Fruit fly (Drosophila melanogaster) whole organism, embryonic: ENCODE results near the gene CG31468.

Experiments used
- CG12942 ChIP-seq: fragments of 200-800 bp; sonication (Bioruptor generic); optimal IDR thresholded peaks from 3 replicates; lab custom pipeline; 2016; ENCODE audit warnings: missing biosample characterization, missing genetic modification characterization
- CG14014 ChIP-seq: fragments of 200-800 bp; sonication (Bioruptor generic); IDR thresholded peaks from 2 replicates; pipeline ENCODE4 v1.3.6; 2022; ENCODE audit warnings: missing biosample characterization, missing genetic modification characterization
- CG15073 ChIP-seq: fragments of 200-800 bp; sonication (Bioruptor generic); optimal IDR thresholded peaks from 2 replicates; lab custom pipeline; 2016; ENCODE audit warnings: missing biosample characterization, missing genetic modification characterization
- CG1647 ChIP-seq: fragments of 200-800 bp; sonication (Bioruptor generic); optimal IDR thresholded peaks from 3 replicates; lab custom pipeline; 2016; ENCODE audit warnings: missing biosample characterization, missing genetic modification characterization
- CG16779 ChIP-seq: fragments of 200-800 bp; sonication (Bioruptor generic); IDR thresholded peaks from 2 replicates; pipeline ENCODE4 v1.3.6; 2022; ENCODE audit warnings: missing biosample characterization, missing genetic modification characterization
- CG16813 ChIP-seq: fragments of 200-800 bp; sonication (Bioruptor generic); IDR thresholded peaks from 3 replicates; pipeline ENCODE4 v1.3.6; 2022; ENCODE audit warnings: missing biosample characterization, missing genetic modification characterization; ENCODE audit not compliant: partially characterized antibody
- CG1792 ChIP-seq: fragments of 200-800 bp; sonication (Bioruptor generic); optimal IDR thresholded peaks from 2 replicates; lab custom pipeline; 2016; ENCODE audit warnings: missing biosample characterization, missing genetic modification characterization
- CG30403 ChIP-seq: fragments of 200-800 bp; sonication (Bioruptor generic); optimal IDR thresholded peaks from 3 replicates; lab custom pipeline; 2016; ENCODE audit warnings: missing biosample characterization, missing genetic modification characterization
- CG31224 ChIP-seq: fragments of 200-800 bp; sonication (Bioruptor generic); IDR thresholded peaks from 2 replicates; pipeline ENCODE4 v1.3.6; 2022; ENCODE audit warnings: missing biosample characterization, missing genetic modification characterization
- CG4328 ChIP-seq: fragments of 200-800 bp; sonication (Bioruptor generic); optimal IDR thresholded peaks from 3 replicates; lab custom pipeline; 2017; ENCODE audit warnings: missing biosample characterization, missing genetic modification reagents, missing genetic modification characterization
- CG4424 ChIP-seq: fragments of 200-800 bp; sonication (Bioruptor generic); optimal IDR thresholded peaks from 3 replicates; lab custom pipeline; 2016; ENCODE audit warnings: missing biosample characterization, missing genetic modification characterization
- CG4707 ChIP-seq: fragments of 200-800 bp; sonication (Bioruptor generic); optimal IDR thresholded peaks from 2 replicates; lab custom pipeline; 2018; ENCODE audit warnings: missing biosample characterization, mild to moderate bottlenecking, missing genetic modification characterization, moderate library complexity
- CG7556 ChIP-seq: fragments of 200-800 bp; sonication (Bioruptor generic); optimal IDR thresholded peaks from 2 replicates; lab custom pipeline; 2017; ENCODE audit warnings: missing biosample characterization, mild to moderate bottlenecking, missing genetic modification characterization
- CG8290 ChIP-seq, 3 experiments: fragments of 200-800 bp; sonication (Bioruptor generic); optimal IDR thresholded peaks; 2 replicates each; lab custom pipeline; 2016 to 2019; ENCODE audit warnings: missing biosample characterization in 3 of 3, missing genetic modification characterization in 3 of 3, mild to moderate bottlenecking in 2 of 3, moderate library complexity in 1 of 3
- CG9609 ChIP-seq: fragments of 200-800 bp; sonication (Bioruptor generic); optimal IDR thresholded peaks from 3 replicates; lab custom pipeline; 2016; ENCODE audit warnings: missing biosample characterization, missing genetic modification characterization
- CG9932 ChIP-seq: fragments of 200-800 bp; sonication (Bioruptor generic); IDR thresholded peaks from 2 replicates; pipeline ENCODE4 v1.3.6; 2022; ENCODE audit warnings: missing biosample characterization, missing genetic modification characterization
- CkIIα-i1 ChIP-seq: fragments of 200-800 bp; sonication (Bioruptor generic); IDR thresholded peaks from 2 replicates; pipeline ENCODE4 v1.3.6; 2022; ENCODE audit warnings: missing biosample characterization, missing genetic modification characterization
- D ChIP-seq, 2 experiments: fragments of 200-800 bp in 1 of 2; fragments of >200 bp in 1 of 2; sonication (Bioruptor generic) in 1 of 2; optimal IDR thresholded peaks; 2 replicates in 1 of 2; 3 replicates in 1 of 2; lab custom pipeline; 2017; ENCODE audit warnings: mild to moderate bottlenecking in 1 of 2, missing biosample characterization in 1 of 2, missing genetic modification characterization in 1 of 2, missing genetic modification reagents in 1 of 2
- Deaf1 ChIP-seq: fragments of 200-800 bp; optimal IDR thresholded peaks from 3 replicates; lab custom pipeline; 2019; ENCODE audit warnings: missing biosample characterization, mild to moderate bottlenecking, missing genetic modification characterization, moderate library complexity
- Dfd ChIP-seq, 2 experiments: fragments of >200 bp; optimal IDR thresholded peaks; 2 replicates each; lab custom pipeline; 2017; ENCODE audit warnings: missing biosample characterization in 2 of 2, missing genetic modification characterization in 2 of 2
- Dip2 ChIP-seq: fragments of 200-800 bp; sonication (Bioruptor generic); IDR thresholded peaks from 2 replicates; pipeline ENCODE4 v1.3.6; 2022; ENCODE audit warnings: missing biosample characterization, missing genetic modification characterization
- Dll ChIP-seq: fragments of 200-800 bp; sonication (Bioruptor generic); IDR thresholded peaks from 4 replicates; pipeline ENCODE4 v1.3.6; 2022; ENCODE audit warnings: missing biosample characterization, missing genetic modification characterization; ENCODE audit not compliant: partially characterized antibody
- Ets97D ChIP-seq: fragments of 200-800 bp; sonication (Bioruptor generic); optimal IDR thresholded peaks from 3 replicates; lab custom pipeline; 2016; ENCODE audit warnings: missing biosample characterization, missing genetic modification characterization
- Gsc ChIP-seq: fragments of 200-800 bp; sonication (Bioruptor generic); IDR thresholded peaks from 2 replicates; pipeline ENCODE4 v1.3.6; 2022; ENCODE audit warnings: missing biosample characterization, missing genetic modification characterization
- HmgD ChIP-seq: fragments of 200-800 bp; sonication (Bioruptor generic); optimal IDR thresholded peaks from 3 replicates; lab custom pipeline; 2016; ENCODE audit warnings: missing biosample characterization, missing genetic modification characterization
- Hsf ChIP-seq: fragments of 200-800 bp; sonication (Bioruptor generic); optimal IDR thresholded peaks from 3 replicates; lab custom pipeline; 2016; ENCODE audit warnings: missing biosample characterization, missing genetic modification characterization
- MBD-R2 ChIP-seq: fragments of 200-800 bp; sonication (Bioruptor generic); IDR thresholded peaks from 2 replicates; pipeline ENCODE4 v1.3.6; 2022; ENCODE audit warnings: missing biosample characterization, missing genetic modification characterization
- Mad ChIP-seq: fragments of 200-800 bp; sonication (Bioruptor generic); optimal IDR thresholded peaks from 2 replicates; lab custom pipeline; 2016; ENCODE audit warnings: missing biosample characterization, missing genetic modification characterization
- Med ChIP-seq: fragments of 200-800 bp; sonication (Bioruptor generic); peaks from one replicate; lab custom pipeline; 2016; ENCODE audit warnings: missing biosample characterization, missing genetic modification characterization, mild to moderate bottlenecking, inconsistent platforms, moderate library complexity
- Mes4 ChIP-seq: fragments of 200-800 bp; sonication (Bioruptor generic); optimal IDR thresholded peaks from 2 replicates; lab custom pipeline; 2016; ENCODE audit warnings: missing biosample characterization, missing genetic modification characterization
- Myb ChIP-seq: fragments of 200-800 bp; sonication (Bioruptor generic); optimal IDR thresholded peaks from 2 replicates; lab custom pipeline; 2016; ENCODE audit warnings: missing biosample characterization, missing genetic modification characterization
- Neu2 ChIP-seq: fragments of 200-800 bp; sonication (Bioruptor generic); optimal IDR thresholded peaks from 3 replicates; lab custom pipeline; 2016; ENCODE audit warnings: missing biosample characterization, missing genetic modification characterization, borderline replicate concordance
- Rfx ChIP-seq: fragments of 200-800 bp; sonication (Bioruptor generic); IDR thresholded peaks from 2 replicates; pipeline ENCODE4 v1.3.6; 2022; ENCODE audit warnings: missing biosample characterization, missing genetic modification characterization
- Side ChIP-seq: fragments of 200-800 bp; sonication (Bioruptor generic); optimal IDR thresholded peaks from 2 replicates; lab custom pipeline; 2016; ENCODE audit warnings: missing biosample characterization, missing genetic modification characterization
- Six4 ChIP-seq: fragments of 200-800 bp; sonication (Bioruptor generic); optimal IDR thresholded peaks from 2 replicates; lab custom pipeline; 2016; ENCODE audit warnings: missing biosample characterization, missing genetic modification characterization
- TFAM ChIP-seq: fragments of 200-800 bp; sonication (Bioruptor generic); optimal IDR thresholded peaks from 2 replicates; lab custom pipeline; 2017; ENCODE audit warnings: missing biosample characterization, missing genetic modification characterization, inconsistent platforms
- crp ChIP-seq, 2 experiments: fragments of 200-800 bp; sonication (Bioruptor generic); optimal IDR thresholded peaks; 2 replicates in 1 of 2; 3 replicates in 1 of 2; lab custom pipeline; 2017; ENCODE audit warnings: missing biosample characterization in 2 of 2, missing genetic modification characterization in 2 of 2, mild to moderate bottlenecking in 1 of 2, moderate library complexity in 1 of 2
- cwo ChIP-seq: fragments of 200-800 bp; sonication (Bioruptor generic); optimal IDR thresholded peaks from 3 replicates; lab custom pipeline; 2017; ENCODE audit warnings: missing biosample characterization, missing genetic modification characterization, mild to moderate bottlenecking, moderate library complexity, missing genetic modification reagents
- danr ChIP-seq: fragments of 200-800 bp; sonication (Bioruptor generic); IDR thresholded peaks from 2 replicates; pipeline ENCODE4 v1.3.6; 2022; ENCODE audit warnings: missing biosample characterization, missing genetic modification characterization
- eyg ChIP-seq: fragments of 200-800 bp; sonication (Bioruptor generic); optimal IDR thresholded peaks from 3 replicates; lab custom pipeline; 2016; ENCODE audit warnings: missing biosample characterization, missing genetic modification characterization
- ham ChIP-seq: fragments of 200-800 bp; sonication (Bioruptor generic); IDR thresholded peaks from 2 replicates; pipeline ENCODE4 v1.3.6; 2022; ENCODE audit warnings: missing biosample characterization, missing genetic modification characterization
- klu ChIP-seq: fragments of 200-800 bp; sonication (Bioruptor generic); IDR thresholded peaks from 2 replicates; pipeline ENCODE4 v1.3.6; 2022; ENCODE audit warnings: missing biosample characterization, missing genetic modification characterization
- lmd ChIP-seq: fragments of 200-800 bp; sonication (Bioruptor generic); IDR thresholded peaks from 2 replicates; pipeline ENCODE4 v1.3.6; 2022; ENCODE audit warnings: missing biosample characterization, missing genetic modification characterization
- luna ChIP-seq: fragments of 200-800 bp; sonication (Bioruptor generic); optimal IDR thresholded peaks from 2 replicates; lab custom pipeline; 2016; ENCODE audit warnings: missing biosample characterization, missing genetic modification characterization
- pnt ChIP-seq: fragments of 200-800 bp; sonication (Bioruptor generic); optimal IDR thresholded peaks from 3 replicates; lab custom pipeline; 2016; ENCODE audit warnings: missing biosample characterization, missing genetic modification characterization
- pzg ChIP-seq: fragments of 200-800 bp; sonication (Bioruptor generic); optimal IDR thresholded peaks from 3 replicates; lab custom pipeline; 2018; ENCODE audit warnings: missing biosample characterization, mild to moderate bottlenecking, missing genetic modification characterization, moderate library complexity
- schlank ChIP-seq: fragments of 200-800 bp; sonication (Bioruptor generic); optimal IDR thresholded peaks from 2 replicates; lab custom pipeline; 2018; ENCODE audit warnings: missing biosample characterization, mild to moderate bottlenecking, missing genetic modification characterization
- sisA ChIP-seq: fragments of 200-800 bp; sonication (Bioruptor generic); IDR thresholded peaks from 2 replicates; pipeline ENCODE4 v1.3.6; 2022; ENCODE audit warnings: missing biosample characterization, missing genetic modification characterization
- sr ChIP-seq: fragments of 200-800 bp; sonication (Bioruptor generic); IDR thresholded peaks from 3 replicates; pipeline ENCODE4 v1.3.6; 2022; ENCODE audit warnings: missing biosample characterization, missing genetic modification characterization
- tx ChIP-seq: fragments of 200-800 bp; sonication (Bioruptor generic); optimal IDR thresholded peaks from 2 replicates; lab custom pipeline; 2016; ENCODE audit warnings: missing biosample characterization, missing genetic modification characterization
- yki ChIP-seq: fragments of >200 bp; optimal IDR thresholded peaks from 3 replicates; lab custom pipeline; 2018

Gene CG31468

DNA sequence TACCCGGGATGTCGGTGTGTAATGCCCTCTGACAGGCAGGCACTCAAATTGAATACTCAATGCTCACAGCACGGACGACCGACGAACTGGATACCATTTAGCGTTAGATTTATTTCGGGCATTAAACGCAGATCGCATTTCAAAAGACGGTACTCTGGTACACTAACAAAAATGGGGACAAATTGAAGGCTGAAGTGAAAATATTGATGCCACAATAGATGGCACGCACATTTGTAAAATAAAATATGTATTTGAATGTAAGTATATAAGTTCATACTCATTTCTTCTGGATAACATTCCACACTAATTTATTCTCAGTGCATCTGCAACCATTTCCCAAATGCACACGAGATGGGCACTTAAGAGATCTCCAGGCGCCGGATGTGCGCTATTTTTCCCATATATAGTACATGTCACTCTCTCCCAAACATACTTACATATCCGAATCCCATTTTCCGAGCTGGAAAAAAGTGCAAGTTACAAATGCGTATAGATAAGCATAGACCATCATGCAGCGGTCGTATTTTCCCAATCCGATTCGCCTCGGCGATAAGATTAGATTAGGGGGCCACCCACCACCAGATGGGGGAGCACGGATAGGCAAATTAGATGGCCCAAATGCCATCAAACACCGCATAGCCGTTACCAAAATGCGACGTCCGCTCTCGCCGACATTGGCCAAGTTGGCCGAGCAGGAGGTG is 9.5 kb upstream of the CG31468 start, which contains the start of gene CG10301 (continued):
- no peak for TF ChIP-seq Deaf1 (tag; lab: Kevin White, UChicago)
- TF ChIP-seq yki = no peak
- no peak for TF ChIP-seq danr (GFP tag; lab: Robert Waterston, UW)
- no peak for TF ChIP-seq Dfd (GFP tag; optimal IDR thresholded peaks at IDR 0.05; lab: Kevin White, UChicago)
- peak; percentile 25; the same call in 1 of the 2 replicates for TF ChIP-seq Gsc (GFP tag; lab: Robert Waterston, UW)
- peak; percentile 6 for TF ChIP-seq CG9609 (GFP tag; lab: Kevin White, UChicago)
- no peak for TF ChIP-seq CkIIα-i1 (GFP tag; lab: Robert Waterston, UW)
- TF ChIP-seq CG12942 = peak; percentile 39
- TF ChIP-seq CG1792 (GFP tag; lab: Kevin White, UChicago) = no peak
- TF ChIP-seq CG15073 = no peak
- TF ChIP-seq sr (GFP tag; lab: Robert Waterston, UW) = no peak
- no peak for TF ChIP-seq Rfx (GFP tag; lab: Robert Waterston, UW)
- TF ChIP-seq CG9932 (GFP tag; lab: Robert Waterston, UW) = no peak
- no peak for TF ChIP-seq Myb (GFP tag; lab: Kevin White, UChicago)
- TF ChIP-seq CG14014 (GFP tag; lab: Robert Waterston, UW) = no peak
- TF ChIP-seq CG16813 = no peak
- TF ChIP-seq CG8290 (GFP tag; optimal IDR thresholded peaks at IDR 0.05; lab: Kevin White, UChicago) = peak; percentile 24
- TF ChIP-seq CG8290 (tag; optimal IDR thresholded peaks at IDR 0.05; lab: Kevin White, UChicago) = no peak
- TF ChIP-seq Dll (GFP tag; lab: Robert Waterston, UW) = no peak
- TF ChIP-seq CG1647 (GFP tag; lab: Kevin White, UChicago) = peak; percentile 25
- TF ChIP-seq CG4707 (GFP tag; lab: Kevin White, UChicago) = peak; percentile 21
- TF ChIP-seq klu (GFP tag; lab: Robert Waterston, UW) = no peak
- TF ChIP-seq HmgD (GFP tag; lab: Kevin White, UChicago) = no peak
- TF ChIP-seq CG7556 = peak; percentile 38
- TF ChIP-seq CG16779 = no peak
- TF ChIP-seq Mad (GFP tag; lab: Kevin White, UChicago) = no peak
- TF ChIP-seq cwo (GFP tag; lab: Kevin White, UChicago) = no peak
- TF ChIP-seq tx (GFP tag; lab: Kevin White, UChicago) = no peak
- TF ChIP-seq ham (GFP tag; lab: Robert Waterston, UW) = no peak
- peak; percentile 73 for TF ChIP-seq Six4 (GFP tag; lab: Kevin White, UChicago)
- TF ChIP-seq Dip2 = no peak
- TF ChIP-seq schlank = no peak
- TF ChIP-seq Ets97D (GFP tag; lab: Kevin White, UChicago) = peak; percentile 21
- TF ChIP-seq eyg (GFP tag; lab: Kevin White, UChicago) = no peak
- no peak for TF ChIP-seq CG4328 (GFP tag; lab: Kevin White, UChicago)
- TF ChIP-seq CG4424 = peak; percentile 59
- no peak for TF ChIP-seq TFAM (GFP tag; lab: Kevin White, UChicago)
- peak; percentile 38 for TF ChIP-seq pnt
- TF ChIP-seq sisA (GFP tag; lab: Robert Waterston, UW) = peak; percentile 69
- TF ChIP-seq D (optimal IDR thresholded peaks at IDR 0.05; lab: Kevin White, UChicago) = no peak
- TF ChIP-seq D (GFP tag; optimal IDR thresholded peaks at IDR 0.05; lab: Kevin White, UChicago) = peak; percentile 61
- TF ChIP-seq Mes4 (GFP tag; lab: Kevin White, UChicago) = no peak
- TF ChIP-seq Hsf (GFP tag; lab: Kevin White, UChicago) = peak; percentile 68
- no peak for TF ChIP-seq Neu2 (GFP tag; lab: Kevin White, UChicago)
- peak; percentile 77 for TF ChIP-seq Med (GFP tag; lab: Kevin White, UChicago)
- peak; percentile 62 for TF ChIP-seq lmd (GFP tag; lab: Robert Waterston, UW)
- TF ChIP-seq crp (GFP tag; optimal IDR thresholded peaks at IDR 0.05; lab: Kevin White, UChicago) = peak in 1 of 2 experiments; percentile 1
- no peak for TF ChIP-seq pzg (GFP tag; lab: Kevin White, UChicago)
- TF ChIP-seq luna = no peak
- TF ChIP-seq MBD-R2 (GFP tag; lab: Robert Waterston, UW) = no peak
- TF ChIP-seq Side = peak; percentile 10
- no peak for TF ChIP-seq CG31224 (GFP tag; lab: Robert Waterston, UW)
- peak; percentile 54 for TF ChIP-seq CG30403 (GFP tag; lab: Kevin White, UChicago)
